Worm (Caenorhabditis elegans) whole organism, mixed stage, embryonic: ENCODE data around the gene zyg-1.
A peak's percentile ranks its signal among the peaks of the same experiment; 100 is the strongest.

ENCODE experiments used
- M03D4.4 ChIP-seq: sonication (generic microtip); optimal IDR thresholded peaks from 2 replicates; lab custom pipeline; 2017; ENCODE audit warnings: mild to moderate bottlenecking, missing genetic modification characterization, missing compliant biosample characterization
- bed-3 ChIP-seq: fragments of 200-800 bp; sonication (Bioruptor generic); optimal IDR thresholded peaks from 3 replicates; lab custom pipeline; 2018; ENCODE audit warnings: mild to moderate bottlenecking, missing genetic modification characterization, moderate library complexity, missing compliant biosample characterization
- blmp-1 ChIP-seq: fragments of 150-350 bp; optimal IDR thresholded peaks from 2 replicates; lab custom pipeline; 2014; ENCODE audit warnings: missing biosample characterization, missing genetic modification characterization
- ceh-39 ChIP-seq: fragments of 150-350 bp; optimal IDR thresholded peaks from 2 replicates; lab custom pipeline; 2014; ENCODE audit warnings: missing biosample characterization, missing genetic modification characterization
- ceh-43 ChIP-seq: fragments of 200-800 bp; sonication (Bioruptor generic); optimal IDR thresholded peaks from 2 replicates; lab custom pipeline; 2018; ENCODE audit warnings: mild to moderate bottlenecking, missing genetic modification characterization, moderate library complexity, missing compliant biosample characterization
- ceh-83 ChIP-seq: fragments of 200-800 bp; sonication (Bioruptor generic); optimal IDR thresholded peaks from 2 replicates; lab custom pipeline; 2018; ENCODE audit warnings: mild to moderate bottlenecking, missing genetic modification characterization, missing compliant biosample characterization
- ces-1 ChIP-seq: fragments of 150-350 bp; optimal IDR thresholded peaks from 2 replicates; lab custom pipeline; 2014; ENCODE audit warnings: missing biosample characterization, missing genetic modification reagents, missing genetic modification characterization
- cnd-1 ChIP-seq: fragments of 200-800 bp; sonication (Bioruptor generic); optimal IDR thresholded peaks from 2 replicates; lab custom pipeline; 2018; ENCODE audit warnings: mild to moderate bottlenecking, missing genetic modification characterization, missing compliant biosample characterization
- drap-1 ChIP-seq: fragments of 200-800 bp; sonication (Bioruptor generic); optimal IDR thresholded peaks from 3 replicates; lab custom pipeline; 2018; ENCODE audit warnings: mild to moderate bottlenecking, missing genetic modification characterization, missing compliant biosample characterization
- elt-1 ChIP-seq: sonication (generic microtip); optimal IDR thresholded peaks from 2 replicates; lab custom pipeline; 2017; ENCODE audit warnings: missing genetic modification characterization, mild to moderate bottlenecking, missing compliant biosample characterization, antibody characterized with exemption, moderate library complexity, borderline replicate concordance; ENCODE audit not compliant: insufficient read depth
- elt-3 ChIP-seq: fragments of 150-350 bp; optimal IDR thresholded peaks from 2 replicates; lab custom pipeline; 2014; ENCODE audit warnings: missing biosample characterization, missing genetic modification characterization
- flh-1 ChIP-seq: fragments of 200-800 bp; sonication (Bioruptor generic); optimal IDR thresholded peaks from 2 replicates; lab custom pipeline; 2018; ENCODE audit warnings: mild to moderate bottlenecking, missing genetic modification characterization, moderate library complexity, missing compliant biosample characterization
- ham-2 ChIP-seq: fragments of 200-800 bp; sonication (Bioruptor generic); optimal IDR thresholded peaks from 2 replicates; lab custom pipeline; 2018; ENCODE audit warnings: mild to moderate bottlenecking, missing genetic modification characterization, missing compliant biosample characterization
- hlh-1 ChIP-seq: fragments of 150-350 bp; optimal IDR thresholded peaks from 2 replicates; lab custom pipeline; 2014; ENCODE audit warnings: missing biosample characterization, missing genetic modification reagents, missing genetic modification characterization
- lin-13 ChIP-seq: fragments of 150-350 bp; optimal IDR thresholded peaks from 2 replicates; lab custom pipeline; 2014; ENCODE audit warnings: missing biosample characterization, missing genetic modification characterization
- lin-32 ChIP-seq: fragments of 200-800 bp; sonication (Bioruptor generic); optimal IDR thresholded peaks from 2 replicates; lab custom pipeline; 2018; ENCODE audit warnings: mild to moderate bottlenecking, missing genetic modification characterization, missing compliant biosample characterization
- lsy-2 ChIP-seq: fragments of 150-350 bp; optimal IDR thresholded peaks from 2 replicates; lab custom pipeline; 2014; ENCODE audit warnings: missing biosample characterization, missing genetic modification characterization
- mab-5 ChIP-seq: fragments of 150-350 bp; optimal IDR thresholded peaks from 2 replicates; lab custom pipeline; 2014; ENCODE audit warnings: missing biosample characterization, missing genetic modification characterization
- mep-1 ChIP-seq: fragments of 150-350 bp; optimal IDR thresholded peaks from 2 replicates; lab custom pipeline; 2017; ENCODE audit warnings: missing biosample characterization, missing genetic modification reagents, missing genetic modification characterization, inconsistent platforms
- mls-2 ChIP-seq: sonication (generic microtip); optimal IDR thresholded peaks from 2 replicates; lab custom pipeline; 2016; ENCODE audit warnings: mild to moderate bottlenecking, missing genetic modification characterization, moderate library complexity, missing compliant biosample characterization
- nhr-12 ChIP-seq: fragments of 150-350 bp; optimal IDR thresholded peaks from 2 replicates; lab custom pipeline; 2014; ENCODE audit warnings: missing biosample characterization, missing genetic modification characterization
- nhr-2 ChIP-seq: fragments of 150-350 bp; optimal IDR thresholded peaks from 2 replicates; lab custom pipeline; 2014; ENCODE audit warnings: missing biosample characterization, missing genetic modification characterization
- nhr-237 ChIP-seq: fragments of 150-350 bp; optimal IDR thresholded peaks from 2 replicates; lab custom pipeline; 2014; ENCODE audit warnings: missing biosample characterization, missing genetic modification characterization
- nhr-28 ChIP-seq: fragments of 150-350 bp; optimal IDR thresholded peaks from 2 replicates; lab custom pipeline; 2014; ENCODE audit warnings: missing biosample characterization, missing genetic modification characterization
- nhr-76 ChIP-seq: sonication (generic microtip); optimal IDR thresholded peaks from 2 replicates; lab custom pipeline; 2017; ENCODE audit warnings: missing biosample characterization, missing genetic modification characterization
- pha-4 ChIP-seq: fragments of 150-350 bp; optimal IDR thresholded peaks from 2 replicates; lab custom pipeline; 2018; ENCODE audit warnings: missing biosample characterization, missing genetic modification reagents, missing genetic modification characterization
- sem-2 ChIP-seq: fragments of 200-800 bp; sonication (Bioruptor generic); optimal IDR thresholded peaks from 2 replicates; lab custom pipeline; 2018; ENCODE audit warnings: mild to moderate bottlenecking, missing genetic modification characterization, missing compliant biosample characterization
- snpc-4 ChIP-seq: fragments of 150-350 bp; optimal IDR thresholded peaks from 2 replicates; lab custom pipeline; 2014; ENCODE audit warnings: missing biosample characterization, missing genetic modification characterization
- sptf-1 ChIP-seq: sonication (generic microtip); optimal IDR thresholded peaks from 2 replicates; lab custom pipeline; 2017; ENCODE audit warnings: mild to moderate bottlenecking, missing genetic modification characterization, moderate library complexity, missing compliant biosample characterization
- tbx-8 ChIP-seq: fragments of 200-800 bp; sonication (Bioruptor generic); optimal IDR thresholded peaks from 2 replicates; lab custom pipeline; 2018; ENCODE audit warnings: mild to moderate bottlenecking, missing genetic modification characterization, moderate library complexity, missing compliant biosample characterization
- unc-120 ChIP-seq: sonication (generic microtip); optimal IDR thresholded peaks from 2 replicates; lab custom pipeline; 2017; ENCODE audit warnings: missing genetic modification characterization, missing compliant biosample characterization; ENCODE audit not compliant: poor library complexity, severe bottlenecking
- unc-39 ChIP-seq: fragments of 150-350 bp; optimal IDR thresholded peaks from 2 replicates; lab custom pipeline; 2014; ENCODE audit warnings: missing biosample characterization, missing genetic modification characterization
- unc-62 ChIP-seq: fragments of 150-350 bp; optimal IDR thresholded peaks from 2 replicates; lab custom pipeline; 2014; ENCODE audit warnings: missing biosample characterization, missing genetic modification reagents, missing genetic modification characterization
- zip-8 ChIP-seq: fragments of 150-350 bp; optimal IDR thresholded peaks from 2 replicates; lab custom pipeline; 2014; ENCODE audit warnings: missing biosample characterization, missing genetic modification characterization
- ztf-11 ChIP-seq: fragments of 150-350 bp; optimal IDR thresholded peaks from 2 replicates; lab custom pipeline; 2014; ENCODE audit warnings: missing biosample characterization, missing genetic modification characterization

zyg-1 gene

DNA sequence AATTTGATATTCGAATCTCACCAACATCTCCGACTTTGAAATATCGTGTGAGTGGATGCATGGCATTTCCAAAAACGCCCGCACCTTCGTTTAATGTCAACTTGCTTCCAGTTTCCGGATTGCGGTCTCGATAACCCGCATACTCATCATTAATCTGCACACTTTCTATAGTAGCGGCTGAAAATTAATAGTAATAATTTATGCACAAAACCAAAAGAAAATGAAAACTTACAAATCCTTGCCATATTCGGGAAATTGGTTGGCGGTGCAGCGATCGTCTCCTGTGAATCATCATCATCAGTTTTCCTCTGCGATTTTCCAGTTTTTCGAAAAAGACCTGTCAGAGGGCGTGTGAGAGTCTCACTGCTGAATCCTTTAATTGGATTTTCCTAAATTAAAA is 10.6 kb downstream of the zyg-1 start:
- TF ChIP-seq bed-3 (GFP tag; lab: Kevin White, UChicago) (no peak), tbx-8 (GFP tag; lab: Kevin White, UChicago) (no peak)

DNA sequence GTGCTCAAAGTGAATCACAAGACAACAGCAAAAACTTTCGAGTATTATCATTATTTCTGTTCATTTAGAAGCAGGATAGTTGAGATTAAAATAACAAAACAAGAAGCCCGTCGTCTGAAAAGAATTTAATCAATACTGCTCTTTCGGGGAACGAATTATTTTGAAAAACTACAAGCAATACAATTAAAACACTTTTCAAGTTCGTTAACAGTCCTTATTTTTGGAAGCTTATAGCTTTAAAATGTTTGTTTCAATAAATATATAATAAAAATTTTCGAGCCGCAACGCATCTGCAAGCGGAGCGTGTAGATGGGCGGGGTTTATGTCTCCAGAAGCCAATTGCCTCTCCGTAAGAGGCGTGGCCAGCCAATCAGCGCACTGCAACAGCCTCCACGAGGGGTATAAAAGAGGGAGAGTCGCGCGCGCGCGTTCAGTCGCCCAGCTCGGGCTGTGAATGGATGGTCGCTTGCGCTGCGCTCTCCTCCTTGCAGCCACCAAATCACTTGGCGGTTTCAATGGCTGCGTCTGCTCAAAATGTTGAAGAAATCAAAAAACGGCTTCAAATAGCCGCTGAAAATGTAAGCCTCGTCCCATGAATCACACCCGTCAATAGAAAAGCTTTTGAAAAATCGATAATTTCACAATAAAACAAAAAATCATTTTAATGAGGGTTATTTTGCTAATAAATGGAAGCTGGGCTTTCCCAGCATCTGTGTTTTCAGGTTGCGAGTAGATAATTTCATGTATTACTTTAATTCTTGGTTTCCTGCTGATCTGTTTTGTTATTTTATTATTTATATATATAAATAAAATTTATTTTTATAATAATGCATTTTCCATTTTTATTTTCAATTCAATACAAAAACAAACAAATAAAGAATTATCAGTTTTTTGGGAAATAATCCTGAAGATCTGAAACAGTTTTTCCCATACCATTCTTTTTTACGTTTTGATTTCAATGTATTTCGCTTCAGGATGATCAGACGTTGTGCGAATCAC is 11.5 kb downstream of the zyg-1 start, which contains the start of the genes ift-43 and mdt-26:
ift-43 (minus strand) TSS at position 51 of the 999 bp plus-strand sequence.
mdt-26 (plus strand) TSS at position 446 of the 999 bp plus-strand sequence.
- TF ChIP-seq cnd-1 (tag; lab: Kevin White, UChicago), result peak; percentile 80
- TF ChIP-seq hlh-1 (tag; lab: Kevin White, UChicago), result peak; percentile 55
- no peak for TF ChIP-seq lin-32
- TF ChIP-seq zip-8 (tag; lab: Kevin White, UChicago), result no peak
- TF ChIP-seq unc-62 (GFP tag; lab: Kevin White, UChicago), result peak; percentile 42
- TF ChIP-seq blmp-1, result no peak
- peak; percentile 32 for TF ChIP-seq flh-1 (GFP tag; lab: Kevin White, UChicago)
- TF ChIP-seq mls-2 (tag; lab: Kevin White, UChicago), result peak; percentile 40
- TF ChIP-seq snpc-4, result no peak
- TF ChIP-seq unc-120 (tag; lab: Kevin White, UChicago), result peak; percentile 74
- peak; percentile 67 for TF ChIP-seq M03D4.4 (tag; lab: Kevin White, UChicago)
- TF ChIP-seq ztf-11 (tag; lab: Kevin White, UChicago), result peak; percentile 20
- peak; percentile 36 for TF ChIP-seq ces-1 (GFP tag; lab: Kevin White, UChicago)
- peak; percentile 48 for TF ChIP-seq mab-5 (tag; lab: Kevin White, UChicago)
- TF ChIP-seq unc-39 (tag; lab: Kevin White, UChicago), result no peak
- no peak for TF ChIP-seq nhr-2
- TF ChIP-seq sptf-1 (tag; lab: Kevin White, UChicago), result peak; percentile 85
- peak; percentile 70 for TF ChIP-seq drap-1
- no peak for TF ChIP-seq nhr-12
- TF ChIP-seq pha-4 (tag; lab: Kevin White, UChicago), result peak; percentile 53
- TF ChIP-seq mep-1 (tag; lab: Kevin White, UChicago), result peak; percentile 42
- TF ChIP-seq lin-13 (tag; lab: Kevin White, UChicago), result peak; percentile 73
- TF ChIP-seq lsy-2 (tag; lab: Kevin White, UChicago), result peak; percentile 86
- no peak for TF ChIP-seq nhr-237
- TF ChIP-seq ham-2 (GFP tag; lab: Kevin White, UChicago), result peak; percentile 78

DNA sequence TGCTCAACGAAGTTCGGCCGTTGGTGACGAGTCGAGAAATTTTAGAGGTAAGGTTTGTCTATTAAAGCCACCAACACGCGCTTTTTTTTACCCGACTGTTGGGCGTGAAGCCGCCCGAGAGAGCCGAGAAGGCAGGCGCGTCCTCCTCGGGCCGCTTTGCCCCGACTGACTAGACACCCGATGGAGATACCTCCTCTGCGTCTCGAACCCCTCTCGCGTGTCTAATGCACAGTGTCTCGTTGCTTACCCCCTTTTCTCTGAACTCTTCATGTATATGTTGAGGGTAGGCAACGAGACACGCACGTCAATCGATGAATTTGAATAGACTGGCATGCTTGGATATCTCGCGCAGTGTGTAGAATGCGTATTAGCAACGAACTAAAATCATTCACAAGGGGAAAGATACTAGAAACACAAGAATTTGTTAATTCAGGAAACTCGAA is 12.2 kb downstream of the zyg-1 start:
- TF ChIP-seq nhr-76 (peak; percentile 54), mab-5 (tag; lab: Kevin White, UChicago) (no peak), ceh-83 (GFP tag; lab: Kevin White, UChicago) (peak; percentile 90), M03D4.4 (tag; lab: Kevin White, UChicago) (peak; percentile 86), unc-39 (tag; lab: Kevin White, UChicago) (no peak), ceh-39 (tag; lab: Kevin White, UChicago) (peak; percentile 73), bed-3 (GFP tag; lab: Kevin White, UChicago) (peak; percentile 54), nhr-12 (peak; percentile 23), snpc-4 (no peak), ceh-43 (GFP tag; lab: Kevin White, UChicago) (peak; percentile 66), sptf-1 (tag; lab: Kevin White, UChicago) (peak; percentile 95), drap-1 (peak; percentile 90), cnd-1 (tag; lab: Kevin White, UChicago) (peak; percentile 78), lin-32 (peak; percentile 70), unc-120 (tag; lab: Kevin White, UChicago) (peak; percentile 93), mls-2 (tag; lab: Kevin White, UChicago) (peak; percentile 97), nhr-28 (tag; lab: Kevin White, UChicago) (no peak), flh-1 (GFP tag; lab: Kevin White, UChicago) (peak; percentile 1), pha-4 (tag; lab: Kevin White, UChicago) (peak; percentile 80), nhr-237 (peak; percentile 71), elt-1 (tag; lab: Kevin White, UChicago) (no peak), ham-2 (GFP tag; lab: Kevin White, UChicago) (peak; percentile 96), elt-3 (tag; lab: Kevin White, UChicago) (peak; percentile 76), ces-1 (GFP tag; lab: Kevin White, UChicago) (peak; percentile 61), hlh-1 (tag; lab: Kevin White, UChicago) (peak; percentile 79), unc-62 (GFP tag; lab: Kevin White, UChicago) (peak; percentile 58), blmp-1 (no peak), zip-8 (tag; lab: Kevin White, UChicago) (no peak), sem-2 (peak; percentile 77), mep-1 (tag; lab: Kevin White, UChicago) (peak; percentile 44), lsy-2 (tag; lab: Kevin White, UChicago) (peak; percentile 70), tbx-8 (GFP tag; lab: Kevin White, UChicago) (peak; percentile 34), nhr-2 (peak; percentile 38), ztf-11 (tag; lab: Kevin White, UChicago) (peak; percentile 62), lin-13 (tag; lab: Kevin White, UChicago) (no peak)
